Worm (Caenorhabditis elegans) whole organism, L4 larva: Measurements from ENCODE around the gene osgn-1.

Experiments used
- R02D3.7 ChIP-seq: fragments of 150-350 bp; sonication (generic microtip); optimal IDR thresholded peaks from 3 replicates; lab custom pipeline; 2014; ENCODE audit warnings: missing biosample characterization, missing genetic modification characterization
- aly-2 ChIP-seq: sonication (generic microtip); optimal IDR thresholded peaks from 2 replicates; lab custom pipeline; 2018; ENCODE audit warnings: missing biosample characterization, missing genetic modification characterization
- gei-8 ChIP-seq: fragments of 200-800 bp; sonication (Bioruptor generic); optimal IDR thresholded peaks from 2 replicates; lab custom pipeline; 2018; ENCODE audit warnings: mild to moderate bottlenecking, missing genetic modification characterization, missing compliant biosample characterization
- nhr-76 ChIP-seq: fragments of 150-350 bp; optimal IDR thresholded peaks from 2 replicates; lab custom pipeline; 2014; ENCODE audit warnings: missing biosample characterization, missing genetic modification characterization

DNA sequence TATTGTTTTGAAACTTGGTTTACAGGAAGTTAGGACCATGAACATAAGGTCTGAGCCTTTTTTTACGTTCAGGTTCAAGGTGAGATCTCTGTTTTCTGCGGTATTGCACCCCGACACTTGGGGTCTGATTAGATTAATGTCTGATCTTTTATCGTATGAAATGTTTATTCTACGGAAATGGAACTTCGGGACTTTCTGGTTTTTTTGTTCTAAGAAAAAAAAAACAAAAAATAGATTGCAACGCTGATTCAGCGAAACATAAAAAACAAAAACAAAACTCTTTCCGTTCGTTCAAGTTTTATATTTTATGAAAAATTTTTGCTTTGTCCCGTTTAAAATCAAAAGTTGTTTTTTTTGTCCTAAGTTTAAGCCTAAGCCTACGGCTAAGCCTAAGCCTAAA is 58.0 kb downstream of the osgn-1 start, which contains the start of gene F36A4.5:
- no peak for TF ChIP-seq aly-2 (tag; lab: Kevin White, UChicago)
- TF ChIP-seq gei-8 (GFP tag; lab: Kevin White, UChicago) = no peak
- no peak for TF ChIP-seq R02D3.7 (tag; lab: Kevin White, UChicago)
- TF ChIP-seq nhr-76 (tag; lab: Kevin White, UChicago) = no peak
